Worm (Caenorhabditis elegans) whole organism, midembryonic: ENCODE data around the gene F09E10.5.

ENCODE experiments used
- T22C8.4 ChIP-seq: fragments of 200-800 bp; sonication (Bioruptor generic); IDR thresholded peaks from 2 replicates; pipeline ENCODE4 v1.3.6; 2022; ENCODE audit warnings: missing genetic modification characterization, missing compliant biosample characterization
- cog-1 ChIP-seq: sonication (generic microtip); optimal IDR thresholded peaks from 2 replicates; lab custom pipeline; 2016; ENCODE audit warnings: missing genetic modification characterization, missing compliant biosample characterization
- flt-1 ChIP-seq: fragments of 200-800 bp; sonication (Bioruptor generic); IDR thresholded peaks from 2 replicates; pipeline ENCODE4 v1.3.6; 2022; ENCODE audit warnings: missing genetic modification characterization, missing compliant biosample characterization
- klf-2 ChIP-seq: fragments of 200-800 bp; sonication (Bioruptor generic); conservative IDR thresholded peaks from 2 replicates; pipeline ENCODE4 v1.3.6; 2022; ENCODE audit warnings: missing genetic modification reagents, missing genetic modification characterization, missing compliant biosample characterization
- ref-1 ChIP-seq: fragments of 200-800 bp; sonication (Bioruptor generic); conservative IDR thresholded peaks from 2 replicates; pipeline ENCODE4 v1.3.6; 2022; ENCODE audit warnings: missing genetic modification reagents, missing genetic modification characterization, missing compliant biosample characterization
- tab-1 ChIP-seq: fragments of 200-800 bp; sonication (Bioruptor generic); IDR thresholded peaks from 2 replicates; pipeline ENCODE4 v1.3.6; 2022; ENCODE audit warnings: missing genetic modification characterization, missing compliant biosample characterization

- TF ChIP-seq tab-1 (GFP tag; lab: Robert Waterston, UW) (no peak), T22C8.4 (GFP tag; lab: Robert Waterston, UW) (no peak), cog-1 (tag; lab: Kevin White, UChicago) (no peak), klf-2 (GFP tag; lab: Robert Waterston, UW) (no peak), flt-1 (GFP tag; lab: Robert Waterston, UW) (no peak), ref-1 (GFP tag; lab: Robert Waterston, UW) (no peak)
Observed at ce11 chrX:1480564-1480963, 13.6 kb downstream of the F09E10.5 start.
